Worm (Caenorhabditis elegans): ENCODE data around the gene C50H2.5.
A peak's percentile ranks its signal among the peaks of the same experiment; 100 is the strongest.

Gene C50H2.5

DNA sequence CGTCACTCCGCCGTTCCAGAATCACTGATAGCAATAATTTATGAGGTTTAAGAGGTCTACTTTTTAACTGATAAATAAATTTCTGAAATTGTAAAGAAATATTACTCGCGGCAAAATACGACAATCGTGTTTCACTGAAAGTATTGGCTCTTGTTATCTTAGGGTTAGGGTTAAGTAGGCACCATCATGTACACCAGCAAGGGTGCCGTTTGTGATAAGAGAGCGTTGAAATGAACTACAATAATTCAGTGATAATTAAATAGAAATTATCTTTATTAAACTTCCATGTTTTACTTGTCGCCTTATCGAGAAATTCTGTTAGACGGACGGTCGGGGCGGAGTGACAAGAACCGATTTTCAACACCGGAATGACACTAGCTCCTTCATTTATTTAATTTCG, 7.1 kb downstream of the C50H2.5 start (continued):
- TF ChIP-seq dmd-9 (GFP tag; IDR thresholded peaks at IDR 0.05) (no peak), lin-38 (GFP tag; IDR thresholded peaks at IDR 0.05) (no peak), madf-5 (GFP tag; IDR thresholded peaks at IDR 0.05) (no peak), ztf-11 (tag; optimal IDR thresholded peaks at IDR 0.05) (no peak), saeg-2 (GFP tag; IDR thresholded peaks at IDR 0.05) (no peak), egl-27 (tag; optimal IDR thresholded peaks at IDR 0.05) (no peak), F10B5.3 (tag; optimal IDR thresholded peaks at IDR 0.05) (no peak), lin-13 (GFP tag; optimal IDR thresholded peaks at IDR 0.05) (no peak), jun-1 (tag; optimal IDR thresholded peaks at IDR 0.05) (no peak), ZK337.2 (GFP tag; IDR thresholded peaks at IDR 0.05) (no peak), mes-2 (tag; optimal IDR thresholded peaks at IDR 0.05; ENCODE audit: poor library complexity, severe bottlenecking) (no peak), lin-1 (GFP tag; IDR thresholded peaks at IDR 0.05) (no peak), pqm-1 (tag; optimal IDR thresholded peaks at IDR 0.05) (peak; percentile 97), dmd-6 (GFP tag; IDR thresholded peaks at IDR 0.05) (peak; percentile 61), hif-1 (tag; optimal IDR thresholded peaks at IDR 0.05) (no peak), mxl-3 (GFP tag; optimal IDR thresholded peaks at IDR 0.05) (no peak), zip-11 (GFP tag; IDR thresholded peaks at IDR 0.05) (no peak), hlh-11 (tag; optimal IDR thresholded peaks at IDR 0.05) (peak; percentile 74), T26A8.4 (GFP tag; IDR thresholded peaks at IDR 0.05) (no peak), ztf-7 (tag; optimal IDR thresholded peaks at IDR 0.05) (no peak), Y75B8A.6 (GFP tag; IDR thresholded peaks at IDR 0.05) (no peak), nhr-28 (tag; optimal IDR thresholded peaks at IDR 0.05) (peak; percentile 76), unc-39 (tag; optimal IDR thresholded peaks at IDR 0.05) (no peak), R02D3.7 (tag; optimal IDR thresholded peaks at IDR 0.05) (no peak), unc-130 (GFP tag; optimal IDR thresholded peaks at IDR 0.05) (no peak), hlh-30 (tag; optimal IDR thresholded peaks at IDR 0.05; ENCODE audit: insufficient read depth) (no peak), ceh-20 (GFP tag; IDR thresholded peaks at IDR 0.05) (no peak), ceh-62 (tag; optimal IDR thresholded peaks at IDR 0.05) (no peak), nhr-42 (GFP tag; IDR thresholded peaks at IDR 0.05) (no peak), nhr-48 (tag; optimal IDR thresholded peaks at IDR 0.05) (peak; percentile 12), set-16 (GFP tag; IDR thresholded peaks at IDR 0.05) (no peak), spr-3 (GFP tag; optimal IDR thresholded peaks at IDR 0.05) (no peak), ceh-82 (tag; optimal IDR thresholded peaks at IDR 0.05) (no peak), ces-1 (GFP tag; optimal IDR thresholded peaks at IDR 0.05) (no peak), snpc-1.2 (GFP tag; IDR thresholded peaks at IDR 0.05) (no peak), lin-29 (GFP tag; IDR thresholded peaks at IDR 0.05) (no peak), tra-1 (GFP tag; IDR thresholded peaks at IDR 0.05) (no peak), lin-15B (tag; optimal IDR thresholded peaks at IDR 0.05) (no peak), egl-43 (GFP tag; IDR thresholded peaks at IDR 0.05) (no peak), nhr-76 (tag; optimal IDR thresholded peaks at IDR 0.05) (no peak), duxl-1 (tag; optimal IDR thresholded peaks at IDR 0.05; ENCODE audit: poor library complexity) (no peak), mdt-29 (GFP tag; IDR thresholded peaks at IDR 0.05) (no peak), unc-62 (GFP tag; optimal IDR thresholded peaks at IDR 0.05 in 1 of 2) (no peak), unc-62 (tag; optimal IDR thresholded peaks at IDR 0.05) (no peak), F49E8.2 (tag; optimal IDR thresholded peaks at IDR 0.05; ENCODE audit: borderline replicate concordance) (no peak), pha-4 (GFP tag; IDR thresholded peaks at IDR 0.05) (no peak), pha-4 (tag; optimal IDR thresholded peaks at IDR 0.05) (no peak), Y48G9A.11 (GFP tag; IDR thresholded peaks at IDR 0.05) (no peak), dpl-1 (GFP tag; optimal IDR thresholded peaks at IDR 0.05) (no peak), nhr-237 (tag; optimal IDR thresholded peaks at IDR 0.05) (no peak), mep-1 (tag; optimal IDR thresholded peaks at IDR 0.05) (no peak), fos-1 (tag; optimal IDR thresholded peaks at IDR 0.05) (no peak), hmg-1.1 (GFP tag; IDR thresholded peaks at IDR 0.05) (no peak)
